Fruit fly (Drosophila melanogaster): ENCODE measurements around the gene Ptp4E.

Ptp4E gene

DNA sequence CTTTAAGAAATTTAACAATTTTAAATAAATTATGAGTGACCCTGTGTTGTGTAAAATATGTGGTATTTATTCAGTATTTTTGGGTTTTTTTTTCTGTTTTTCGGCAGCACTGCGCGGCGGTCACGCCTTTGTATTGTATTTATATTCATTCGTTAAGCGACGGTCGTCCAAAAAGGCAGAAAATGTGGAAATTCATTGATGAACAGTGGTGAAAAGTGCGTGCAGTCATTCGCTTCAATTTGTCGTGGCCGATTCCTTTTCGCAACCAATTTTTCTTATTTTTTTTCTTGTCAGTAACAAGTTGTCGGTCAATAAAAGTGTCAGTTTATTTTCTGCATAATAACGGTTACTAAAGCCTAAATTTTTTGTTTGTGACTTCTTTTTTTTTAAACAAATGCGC is at the start of gene Ptp4E:
Gene Ptp4E (plus strand): TSS at position 143 of the 400 bp plus-strand sequence.
- no peak for TF ChIP-seq CG8478 (optimal IDR thresholded peaks at IDR 0.05)
- no peak for TF ChIP-seq CTCF (optimal IDR thresholded peaks at IDR 0.05)

DNA sequence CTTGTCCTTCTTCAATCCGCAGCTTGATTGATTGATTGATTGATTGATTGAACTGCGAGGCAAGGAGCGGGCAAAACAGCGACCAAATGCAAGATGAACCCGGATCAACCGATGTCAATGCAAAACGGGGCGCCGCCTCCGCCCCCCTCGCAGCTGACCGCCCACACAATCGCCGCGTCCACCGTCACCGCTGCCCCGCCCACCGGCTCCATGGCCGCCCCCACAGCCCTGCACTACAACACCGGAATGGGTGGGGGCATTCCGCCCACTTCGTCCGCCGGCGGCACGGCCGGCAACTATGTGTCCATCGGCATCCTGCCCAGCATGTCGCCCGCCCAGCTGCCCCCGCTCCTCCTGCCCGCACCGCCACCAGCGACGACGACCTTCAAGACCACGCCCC is 44.3 kb upstream of the Ptp4E start:
- TF ChIP-seq CG8478 (optimal IDR thresholded peaks at IDR 0.05) = no peak
- TF ChIP-seq CTCF (optimal IDR thresholded peaks at IDR 0.05) = no peak

DNA sequence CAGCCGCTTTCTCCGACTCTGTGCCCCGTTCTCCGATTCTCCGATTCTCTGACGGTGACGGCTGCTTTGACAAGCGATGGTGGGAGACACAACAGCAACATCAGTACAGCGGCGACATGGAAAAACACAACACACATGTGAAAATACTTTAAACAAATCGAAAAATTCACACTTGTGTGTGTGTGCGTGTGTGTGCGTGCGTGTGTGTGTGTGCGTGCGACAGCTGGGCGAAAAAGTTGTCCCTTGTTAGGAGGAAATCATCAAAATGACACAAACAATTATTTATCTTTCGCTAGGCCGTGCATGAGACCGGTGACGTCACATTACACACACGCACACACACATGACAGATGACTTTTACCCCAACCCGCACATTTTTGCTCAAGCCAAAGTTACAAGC is 42.0 kb upstream of the Ptp4E start:
- no peak for TF ChIP-seq CG8478 (optimal IDR thresholded peaks at IDR 0.05)
- no peak for TF ChIP-seq CTCF (optimal IDR thresholded peaks at IDR 0.05)

DNA sequence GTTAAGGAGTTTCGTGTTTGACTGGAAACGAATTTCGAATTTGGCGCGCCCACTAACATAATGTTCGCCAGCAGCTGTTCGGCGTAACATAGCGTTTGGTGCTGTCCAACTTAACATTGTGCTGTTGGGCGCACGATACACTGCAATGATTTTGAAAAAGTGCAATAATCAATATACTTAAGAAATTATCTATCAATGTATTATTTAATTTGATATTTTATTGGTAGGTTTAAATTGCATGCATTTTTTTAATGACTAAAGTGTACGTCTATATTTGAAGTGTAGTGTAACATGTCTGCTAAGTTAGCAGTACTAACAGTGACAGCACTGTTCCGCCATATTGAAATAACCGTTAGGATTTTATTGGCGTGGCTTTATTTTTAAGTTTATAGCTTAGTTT is 32.4 kb upstream of the Ptp4E start, which contains the start of gene CG6927:
Gene CG6927 (plus strand): TSS at position 328 of the 400 bp plus-strand sequence.
- TF ChIP-seq CTCF (optimal IDR thresholded peaks at IDR 0.05) (no peak), CG8478 (optimal IDR thresholded peaks at IDR 0.05) (no peak)

DNA sequence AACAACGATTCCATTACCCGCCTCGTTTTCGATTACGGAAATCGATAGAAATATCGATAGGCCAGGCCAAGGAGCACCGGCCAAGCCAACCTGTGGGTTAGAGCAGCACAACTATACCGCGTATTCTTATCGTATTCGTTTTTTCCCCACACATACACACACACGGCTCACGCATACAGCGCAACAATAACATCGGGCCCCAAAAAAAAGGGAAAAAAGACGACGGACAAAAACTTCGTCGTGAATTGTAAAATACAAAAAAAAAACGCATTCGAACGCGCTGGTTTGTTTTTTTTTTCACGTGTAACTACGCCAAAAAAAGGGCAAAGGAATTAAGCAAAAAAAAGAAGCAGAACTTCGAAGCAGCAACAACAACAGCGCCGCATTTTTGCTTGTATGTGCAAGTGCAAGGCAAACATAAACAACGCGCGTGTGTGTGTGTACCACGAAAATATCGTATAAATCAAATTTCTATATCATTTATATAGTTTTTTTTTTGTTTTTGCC is 29.9 kb upstream of the Ptp4E start, which contains the start of gene CG32772:
Gene CG32772 (plus strand): TSS at position 177 of the 507 bp plus-strand sequence.
- TF ChIP-seq CG8478 (optimal IDR thresholded peaks at IDR 0.05) = no peak
- TF ChIP-seq CTCF (optimal IDR thresholded peaks at IDR 0.05) = no peak

DNA sequence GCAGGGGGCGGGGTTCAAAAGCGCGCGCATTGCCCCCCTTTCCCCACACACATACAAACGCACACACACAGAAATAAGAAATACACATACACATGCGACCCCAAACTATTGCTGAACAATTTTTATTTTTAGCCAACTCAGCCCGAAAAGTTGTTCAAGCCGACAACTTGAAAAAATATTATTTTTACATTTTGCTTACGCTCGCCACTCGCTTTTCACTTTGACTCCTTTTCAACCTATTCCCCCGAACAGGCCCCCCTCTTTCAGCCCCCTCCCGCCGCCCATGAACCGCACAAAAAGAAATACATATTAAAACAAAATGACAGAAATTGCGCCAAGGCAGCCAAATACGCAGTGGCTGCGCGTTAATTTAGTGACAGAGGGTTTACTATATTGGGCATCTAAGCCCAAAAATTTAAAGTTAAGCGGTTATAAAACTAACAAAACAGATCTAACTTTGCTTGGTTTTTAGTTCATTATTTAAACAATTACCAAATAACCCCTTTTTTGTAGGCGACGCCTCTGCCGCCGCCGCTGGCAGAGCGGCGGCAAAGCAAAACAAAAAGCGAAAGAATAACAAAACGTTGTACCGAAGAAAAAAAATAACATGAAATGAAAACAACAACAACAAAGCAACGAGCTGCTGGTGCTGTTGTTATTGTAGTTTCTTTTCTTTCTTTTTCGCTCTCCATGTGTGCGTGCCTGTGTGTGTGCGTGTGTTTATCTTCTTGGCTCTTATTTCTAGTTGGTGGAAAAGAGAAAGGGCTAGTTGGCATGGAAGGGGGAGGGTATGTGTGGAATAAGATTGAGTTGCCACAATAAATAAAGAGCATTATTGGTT is 28.8 kb upstream of the Ptp4E start:
- TF ChIP-seq CG8478 (optimal IDR thresholded peaks at IDR 0.05) (no peak), CTCF (optimal IDR thresholded peaks at IDR 0.05) (no peak)

DNA sequence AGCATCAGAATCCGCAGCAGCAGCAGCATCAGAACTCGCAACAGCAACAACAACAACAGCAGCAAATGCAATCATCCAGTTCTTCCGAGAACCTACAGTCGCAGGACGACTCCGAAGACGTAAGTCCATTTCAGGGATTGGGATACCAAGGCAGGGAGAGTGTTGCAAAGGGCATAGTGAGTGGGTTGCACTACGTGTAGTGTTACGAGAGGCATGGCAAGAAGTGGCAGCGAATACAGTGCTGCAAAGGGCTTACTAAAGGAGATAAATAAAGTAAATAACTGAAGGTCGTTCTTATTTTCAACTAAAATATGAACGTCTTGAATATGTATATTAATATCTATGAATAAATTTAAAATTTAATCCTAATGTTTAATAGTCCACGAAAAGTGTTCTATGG is 27.9 kb upstream of the Ptp4E start:
- TF ChIP-seq CTCF (optimal IDR thresholded peaks at IDR 0.05) = no peak
- no peak for TF ChIP-seq CG8478 (optimal IDR thresholded peaks at IDR 0.05)

DNA sequence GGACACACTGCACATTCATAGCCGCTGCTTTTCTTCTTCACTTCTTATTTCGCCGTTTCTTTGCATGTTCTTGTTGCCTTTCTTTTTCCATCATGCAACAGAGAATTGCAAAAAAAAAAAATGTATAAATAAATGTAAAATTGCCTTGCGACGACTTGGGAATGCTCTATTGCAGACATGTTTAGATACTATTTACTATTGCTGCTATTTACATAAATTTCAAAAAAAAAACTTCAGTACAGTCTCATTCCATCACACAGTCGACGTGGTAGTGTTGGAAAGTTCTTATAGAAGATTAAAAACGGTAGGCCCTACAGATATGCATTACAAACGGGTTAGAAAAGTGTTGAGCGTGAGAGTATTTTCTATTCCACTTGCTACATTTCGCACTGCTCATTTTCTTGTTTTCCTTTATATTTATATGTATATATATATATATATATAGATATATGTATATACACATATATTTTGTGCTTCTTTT is 27.1 kb upstream of the Ptp4E start:
- TF ChIP-seq CG8478 (optimal IDR thresholded peaks at IDR 0.05) (no peak), CTCF (optimal IDR thresholded peaks at IDR 0.05) (no peak)

DNA sequence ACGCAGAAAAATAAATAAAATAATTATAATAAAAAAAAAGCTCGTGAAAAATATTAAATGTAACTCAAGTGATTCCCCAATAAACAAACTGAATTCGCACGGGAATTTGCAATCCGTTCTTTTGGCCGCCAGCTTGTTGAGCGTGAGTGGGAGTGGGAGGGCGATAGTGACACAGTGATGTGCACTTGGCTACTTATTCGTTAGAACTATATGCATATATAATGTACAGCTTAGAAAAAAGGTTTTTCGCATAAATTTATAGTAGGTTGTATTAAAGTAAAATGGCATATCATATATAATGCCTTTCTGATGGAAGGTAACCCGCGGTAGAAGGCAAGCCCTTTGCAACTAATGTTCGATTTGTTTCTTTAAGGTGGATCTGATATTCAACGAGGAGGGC is 26.6 kb upstream of the Ptp4E start:
- TF ChIP-seq CTCF (optimal IDR thresholded peaks at IDR 0.05) (no peak), CG8478 (optimal IDR thresholded peaks at IDR 0.05) (no peak)

DNA sequence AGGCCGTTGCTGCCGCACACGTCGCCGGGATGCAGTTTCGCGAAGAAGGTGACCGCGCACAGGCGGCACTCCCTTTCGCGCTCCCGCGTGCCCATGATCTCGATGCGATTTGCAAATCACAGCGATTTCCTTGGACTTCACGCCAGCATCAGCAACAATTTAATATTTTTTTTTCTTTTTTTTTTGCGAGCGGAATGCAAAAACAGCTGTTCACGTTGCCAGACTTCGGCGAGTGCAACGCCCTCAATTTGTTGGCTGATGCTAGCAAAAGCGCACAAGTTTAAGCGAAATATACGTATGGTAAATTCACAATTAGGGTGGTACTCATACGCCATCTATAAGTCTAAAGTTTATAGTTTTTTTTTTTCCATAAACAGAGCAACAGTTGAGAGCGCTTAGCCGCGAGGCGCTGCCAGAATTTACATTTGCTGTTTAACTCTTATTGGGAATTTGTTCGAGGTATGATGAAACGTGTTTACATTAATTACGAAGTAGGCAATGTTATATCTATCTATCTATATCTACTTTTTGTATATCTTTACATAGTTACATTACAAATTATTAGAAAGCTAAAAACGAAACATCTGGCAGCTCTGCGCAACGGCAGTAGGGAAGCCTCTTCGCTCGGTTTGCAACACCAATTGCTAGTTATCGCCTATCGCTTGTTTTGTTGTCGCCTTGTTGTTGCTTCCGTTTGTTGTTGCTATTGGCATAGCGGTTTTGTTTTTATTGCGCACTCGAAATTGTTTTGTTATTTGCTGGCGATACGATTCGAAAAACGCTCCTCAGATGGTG is 20.5 kb upstream of the Ptp4E start, which contains the start of the genes CG4041 and Hgsnat:
Gene CG4041 (minus strand): TSS at position 220 of the 795 bp plus-strand sequence.
Gene Hgsnat (plus strand): TSS at position 503 of the 795 bp plus-strand sequence.
- no peak for TF ChIP-seq CG8478 (optimal IDR thresholded peaks at IDR 0.05)
- peak; percentile 25 to 38 for TF ChIP-seq CTCF (optimal IDR thresholded peaks at IDR 0.05)

DNA sequence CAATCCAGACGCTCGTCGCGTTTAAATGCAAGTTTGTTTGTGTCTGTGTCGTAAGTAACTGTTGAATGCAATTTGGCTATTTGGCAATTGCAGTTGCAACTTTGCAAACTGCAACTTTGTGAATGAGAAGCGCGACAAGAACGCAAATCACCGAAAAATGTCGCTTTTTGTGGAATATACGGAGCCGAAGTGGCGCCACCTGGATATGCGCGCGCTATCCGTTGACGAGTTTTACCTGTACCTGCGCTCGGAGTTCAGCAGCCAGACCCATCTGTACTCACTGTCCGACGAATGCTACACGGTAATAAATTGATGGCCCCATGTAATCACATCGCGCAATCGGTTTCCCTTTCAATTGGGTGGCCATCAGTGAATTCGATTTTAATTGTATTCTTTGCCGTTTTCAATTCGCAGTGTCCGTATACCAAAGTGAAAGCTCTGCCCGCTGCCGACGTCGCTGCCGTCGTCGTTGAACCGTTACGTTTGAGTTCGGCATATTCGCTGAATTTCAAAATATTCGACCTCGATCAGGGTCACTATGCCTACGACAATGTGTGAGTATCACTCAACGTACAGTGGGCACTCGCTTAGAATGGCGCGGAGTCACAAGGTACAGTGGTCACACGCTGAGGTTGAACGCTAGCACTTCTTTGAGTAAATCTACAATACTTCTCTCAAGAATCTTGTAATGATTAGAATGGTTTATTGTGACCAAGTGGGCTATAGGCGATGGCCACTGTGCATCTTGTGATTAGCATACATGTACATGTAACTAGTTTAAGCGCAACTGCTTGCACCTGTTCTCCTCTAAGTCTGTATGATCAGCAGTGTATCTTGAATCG is 19.7 kb upstream of the Ptp4E start:
- no peak for TF ChIP-seq CG8478 (optimal IDR thresholded peaks at IDR 0.05)
- peak; percentile 86 to 93 for TF ChIP-seq CTCF (optimal IDR thresholded peaks at IDR 0.05)

DNA sequence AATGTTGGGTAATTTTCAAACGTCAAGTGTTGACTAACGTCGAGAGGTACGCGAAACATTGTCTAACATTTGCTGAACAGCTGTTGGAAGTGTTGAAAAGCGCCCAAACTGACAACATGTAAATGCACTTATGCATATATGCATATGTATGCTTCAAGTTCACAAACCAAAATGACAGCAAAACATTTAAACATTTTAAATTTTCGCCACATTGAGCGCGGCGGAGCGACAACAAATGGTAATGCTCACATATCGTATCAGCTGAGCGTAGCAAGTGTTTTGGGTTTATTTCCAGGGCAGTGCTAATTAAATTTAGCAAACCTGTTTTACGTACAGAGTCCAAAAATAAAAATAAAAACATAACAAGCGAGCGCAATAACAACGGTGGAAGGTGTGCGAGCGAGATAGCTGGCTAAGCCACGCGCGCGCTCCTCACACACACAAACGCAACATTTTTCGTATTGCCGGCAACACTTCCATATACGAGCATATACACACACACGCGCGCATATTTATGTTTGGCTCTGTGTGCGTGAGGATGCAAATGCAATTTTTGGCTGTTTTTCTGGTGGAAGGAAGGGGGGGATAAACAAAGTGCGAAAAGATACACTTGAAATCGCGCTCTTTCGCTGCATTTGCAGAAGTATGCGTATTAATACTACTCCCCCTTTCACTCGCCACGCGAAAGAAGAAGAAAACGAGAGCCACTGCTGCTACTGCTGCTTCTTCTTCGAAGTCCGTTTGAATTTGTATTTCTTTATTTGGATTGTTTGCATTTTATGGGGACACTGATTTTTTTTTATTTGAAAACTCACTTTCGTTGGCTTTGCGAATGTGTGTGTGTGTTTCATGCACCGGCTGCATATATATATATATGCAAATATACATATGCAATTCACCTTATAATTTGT is 8.6 kb upstream of the Ptp4E start:
- TF ChIP-seq CG8478 (optimal IDR thresholded peaks at IDR 0.05) (no peak), CTCF (optimal IDR thresholded peaks at IDR 0.05) (no peak)

DNA sequence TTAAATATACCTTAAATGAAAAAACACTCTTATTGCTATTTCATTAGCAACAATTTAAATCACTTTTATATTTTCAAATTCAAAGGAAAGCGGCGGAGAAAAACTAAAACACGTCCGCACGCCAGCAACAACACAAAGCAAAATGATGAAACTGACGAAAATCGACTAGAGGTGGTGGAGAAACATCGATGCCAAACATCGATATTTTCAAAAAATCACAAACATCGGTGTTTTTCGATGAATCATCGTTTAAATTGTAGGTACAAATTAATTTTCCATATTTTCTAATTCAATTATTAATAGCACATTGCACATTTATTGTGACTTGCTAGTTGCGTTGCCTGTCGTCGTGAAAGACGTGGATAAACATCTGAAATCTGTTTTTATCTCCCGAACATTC is 7.9 kb upstream of the Ptp4E start:
- TF ChIP-seq CTCF (optimal IDR thresholded peaks at IDR 0.05) (no peak), CG8478 (optimal IDR thresholded peaks at IDR 0.05) (no peak)
